Fruit fly (Drosophila melanogaster): ENCODE measurements around the gene ush.

ush gene

DNA sequence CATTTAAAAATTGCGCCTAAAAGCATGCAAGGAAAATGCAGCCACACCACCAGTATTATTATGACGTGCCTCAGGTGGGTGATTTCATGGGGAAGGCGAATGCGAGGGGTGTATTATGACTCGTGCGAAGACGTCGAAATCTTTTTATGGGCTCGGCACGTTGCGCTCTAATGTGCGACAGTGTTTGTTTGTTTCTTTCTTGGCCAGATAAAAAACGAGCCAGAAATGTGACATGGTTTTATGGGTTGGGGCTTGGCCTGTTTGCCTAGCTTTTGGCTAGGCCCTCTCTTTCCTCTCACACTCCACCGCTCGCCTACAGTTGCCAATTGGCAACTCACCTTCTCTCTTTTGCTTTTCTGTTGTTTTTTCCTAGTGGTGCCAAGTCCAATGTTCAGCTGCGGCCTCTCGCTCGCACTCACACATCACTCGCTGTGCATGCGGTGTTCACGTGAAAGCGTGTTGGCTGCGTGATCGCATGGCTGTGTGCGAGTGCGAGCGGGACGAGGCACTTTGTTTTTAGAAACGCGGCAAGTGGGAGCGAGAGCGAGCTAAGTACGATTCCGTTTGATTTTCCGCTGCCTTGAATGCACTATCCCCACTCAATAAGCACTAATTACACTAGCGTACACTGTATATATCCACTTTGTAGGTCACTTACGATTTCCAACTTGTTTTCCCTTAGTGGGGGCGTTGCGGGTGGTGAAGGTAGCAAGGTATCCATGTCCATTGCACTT lies 2.9 kb downstream of the ush start (continued):
- TF ChIP-seq H2.0 (GFP tag; IDR thresholded peaks at IDR 0.05) (no peak), B-H2 (GFP tag; optimal IDR thresholded peaks at IDR 0.05) (peak; percentile 56), Xbp1 (GFP tag; optimal IDR thresholded peaks at IDR 0.05) (no peak), p53 (GFP tag; optimal IDR thresholded peaks at IDR 0.05) (no peak), CG1792 (GFP tag; optimal IDR thresholded peaks at IDR 0.05) (no peak), CG14710 (tag; optimal IDR thresholded peaks at IDR 0.05) (peak; percentile 2), tap (tag; optimal IDR thresholded peaks at IDR 0.05) (no peak), CG12769 (tag; optimal IDR thresholded peaks at IDR 0.05) (peak; percentile 72), ftz-f1 (GFP tag; optimal IDR thresholded peaks at IDR 0.05) (peak; percentile 79), nau (GFP tag; optimal IDR thresholded peaks at IDR 0.05) (peak; percentile 12), Deaf1 (tag; optimal IDR thresholded peaks at IDR 0.05) (peak; percentile 73), Aef1 (GFP tag; IDR thresholded peaks at IDR 0.05) (no peak), CG2199 (GFP tag; IDR thresholded peaks at IDR 0.05) (no peak), Fer1 (GFP tag; optimal IDR thresholded peaks at IDR 0.05) (peak; percentile 69), CHES-1-like (GFP tag; optimal IDR thresholded peaks at IDR 0.05) (no peak), Spps (tag; optimal IDR thresholded peaks at IDR 0.05) (no peak), eyg (GFP tag; optimal IDR thresholded peaks at IDR 0.05) (no peak), hbn (GFP tag; IDR thresholded peaks at IDR 0.05; ENCODE audit: partially characterized antibody) (no peak), CG16813 (GFP tag; IDR thresholded peaks at IDR 0.05; ENCODE audit: partially characterized antibody) (no peak), tll (GFP tag; optimal IDR thresholded peaks at IDR 0.05) (no peak), scrt (GFP tag; optimal IDR thresholded peaks at IDR 0.05) (peak; percentile 78), ap (GFP tag; IDR thresholded peaks at IDR 0.05) (no peak), Bdp1 (GFP tag; optimal IDR thresholded peaks at IDR 0.05) (peak; percentile 1), Sry-δ (GFP tag; optimal IDR thresholded peaks at IDR 0.05) (no peak), NC2β (GFP tag; optimal IDR thresholded peaks at IDR 0.05) (no peak), CG16863 (GFP tag; optimal IDR thresholded peaks at IDR 0.05) (no peak), pan (optimal IDR thresholded peaks at IDR 0.05) (no peak), pan (GFP tag; optimal IDR thresholded peaks at IDR 0.05 in 1 of 2, IDR thresholded peaks at IDR 0.05 in 1 of 2) (no peak), wor (GFP tag; IDR thresholded peaks at IDR 0.05) (no peak), CG2120 (GFP tag; optimal IDR thresholded peaks at IDR 0.05) (no peak), toy (GFP tag; IDR thresholded peaks at IDR 0.05) (no peak), CG17359 (tag; optimal IDR thresholded peaks at IDR 0.05) (peak; percentile 35), Bgb (GFP tag; IDR thresholded peaks at IDR 0.05; ENCODE audit: partially characterized antibody) (no peak), CG10147 (GFP tag; optimal IDR thresholded peaks at IDR 0.05) (no peak), z (GFP tag; IDR thresholded peaks at IDR 0.05) (no peak), Sox100B (GFP tag; optimal IDR thresholded peaks at IDR 0.05) (no peak), CG1529 (GFP tag; optimal IDR thresholded peaks at IDR 0.05) (no peak), vfl (GFP tag; optimal IDR thresholded peaks at IDR 0.05) (no peak), PHDP (tag; optimal IDR thresholded peaks at IDR 0.05) (peak; percentile 47), CG2712 (tag; optimal IDR thresholded peaks at IDR 0.05) (peak; percentile 11)

Data from whole organism, embryonic.